Fruit fly (Drosophila melanogaster): ENCODE data around the gene PIG-F.

dm6 chr3L:19590422-19590821 is 21.8 kb upstream of the PIG-F start, which contains the start of gene CG14100:
- TF ChIP-seq eyg (GFP tag; optimal IDR thresholded peaks at IDR 0.05) = peak; percentile 100
- TF ChIP-seq CG14014 (GFP tag; IDR thresholded peaks at IDR 0.05) = peak; percentile 100
- peak; percentile 100 for TF ChIP-seq tup (GFP tag; optimal IDR thresholded peaks at IDR 0.05)
- peak; percentile 97 for TF ChIP-seq trem (tag; optimal IDR thresholded peaks at IDR 0.05)
- peak; percentile 100 for TF ChIP-seq da (GFP tag; optimal IDR thresholded peaks at IDR 0.05)
- TF ChIP-seq ttk (GFP tag; IDR thresholded peaks at IDR 0.05) = peak; percentile 100
- TF ChIP-seq hb (GFP tag; IDR thresholded peaks at IDR 0.05; ENCODE audit: partially characterized antibody) = no peak
- TF ChIP-seq CG13424 (tag; optimal IDR thresholded peaks at IDR 0.05) = peak; percentile 100
- peak; percentile 100 for TF ChIP-seq CG12236 (GFP tag; optimal IDR thresholded peaks at IDR 0.05)

All from whole organism, embryonic.